Fruit fly (Drosophila melanogaster): ENCODE data around the gene CG4820.

The CG4820 gene

DNA sequence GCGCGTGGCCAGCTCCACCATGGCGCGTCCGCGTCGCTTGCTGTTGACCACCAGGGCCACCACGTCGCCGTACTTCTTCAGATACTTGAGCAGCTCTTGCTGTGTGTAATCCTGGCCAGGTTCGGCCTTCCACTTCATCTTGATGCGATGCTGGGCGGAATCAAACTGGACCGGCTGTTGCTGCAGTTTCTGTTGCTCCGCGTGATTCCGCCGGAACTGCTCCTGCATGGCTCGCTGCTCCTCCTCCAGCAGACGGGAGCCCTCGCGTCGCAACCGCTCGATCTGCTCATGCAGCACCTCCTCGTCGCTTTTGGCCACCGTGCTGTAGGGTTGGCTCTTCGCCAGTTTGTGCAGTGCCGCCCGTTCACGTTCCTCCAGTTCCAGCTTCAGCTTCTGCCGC is 14.7 kb downstream of the CG4820 start:
- TF ChIP-seq CG17801 (GFP tag; optimal IDR thresholded peaks at IDR 0.05; ENCODE audit: partially characterized antibody) = no peak

- no peak for TF ChIP-seq CG17801 (GFP tag; optimal IDR thresholded peaks at IDR 0.05; ENCODE audit: partially characterized antibody)
These were observed 15.4 kb downstream of the CG4820 start, which contains the start of the genes CG17187 and Dph3 for dm6 chr3R:11231705-11232261. CG17187 (minus strand) TSS chr3R:11231879. Dph3 (plus strand) TSS chr3R:11231912.

dm6 chr3R:11234918-11235371 is 18.6 kb downstream of the CG4820 start, which contains the start of the genes Arfip and CG17721:
Arfip (minus strand) TSS chr3R:11235013.
CG17721 (plus strand) TSS chr3R:11235140.
- TF ChIP-seq CG17801 (GFP tag; optimal IDR thresholded peaks at IDR 0.05; ENCODE audit: partially characterized antibody) = no peak

DNA sequence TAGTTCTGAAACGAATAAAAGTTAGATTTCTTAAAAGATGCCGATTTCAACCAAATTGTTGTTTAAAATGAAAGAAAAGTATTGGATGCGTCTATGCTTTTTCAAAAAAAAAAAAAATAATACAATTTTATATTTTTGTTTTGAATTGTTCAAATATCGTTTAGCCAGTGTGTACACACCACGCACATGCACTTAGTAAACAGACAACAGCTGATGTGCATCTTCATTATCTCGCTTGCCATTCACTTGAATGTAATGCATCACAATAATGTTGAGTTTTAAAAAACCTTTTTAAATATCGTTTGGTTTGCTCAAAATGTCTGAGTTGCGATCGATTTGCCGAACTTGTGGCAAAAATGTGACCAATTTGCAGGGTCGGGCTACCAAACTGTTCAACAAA is 19.7 kb downstream of the CG4820 start, which contains the start of gene CG31441:
TSS of gene CG31441 (plus strand) at position 246 of the 400 bp plus-strand sequence.
- no peak for TF ChIP-seq CG17801 (GFP tag; optimal IDR thresholded peaks at IDR 0.05; ENCODE audit: partially characterized antibody)

dm6 chr3R:11237598-11237997 is 21.3 kb downstream of the CG4820 start, which contains the start of gene CG31388:
CG31388 (plus strand) TSS chr3R:11237815.
- TF ChIP-seq CG17801 (GFP tag; optimal IDR thresholded peaks at IDR 0.05; ENCODE audit: partially characterized antibody) = no peak

- no peak for TF ChIP-seq CG17801 (GFP tag; optimal IDR thresholded peaks at IDR 0.05; ENCODE audit: partially characterized antibody)
These were observed 24.6 kb downstream of the CG4820 start, which contains the start of the genes scpr-B and scpr-A for dm6 chr3R:11240891-11241290. scpr-B (minus strand) TSS chr3R:11240991. scpr-A (plus strand) TSS chr3R:11241183.

dm6 chr3R:11243057-11243740 is 26.9 kb downstream of the CG4820 start:
- no peak for TF ChIP-seq CG17801 (GFP tag; optimal IDR thresholded peaks at IDR 0.05; ENCODE audit: partially characterized antibody)

- no peak for TF ChIP-seq CG17801 (GFP tag; optimal IDR thresholded peaks at IDR 0.05; ENCODE audit: partially characterized antibody)
These were observed 27.8 kb downstream of the CG4820 start, which contains the start of the genes CG17734 and CG5214 for dm6 chr3R:11243951-11244660. CG17734 (minus strand) TSS chr3R:11243999. CG5214 (plus strand) TSS chr3R:11244302.

DNA sequence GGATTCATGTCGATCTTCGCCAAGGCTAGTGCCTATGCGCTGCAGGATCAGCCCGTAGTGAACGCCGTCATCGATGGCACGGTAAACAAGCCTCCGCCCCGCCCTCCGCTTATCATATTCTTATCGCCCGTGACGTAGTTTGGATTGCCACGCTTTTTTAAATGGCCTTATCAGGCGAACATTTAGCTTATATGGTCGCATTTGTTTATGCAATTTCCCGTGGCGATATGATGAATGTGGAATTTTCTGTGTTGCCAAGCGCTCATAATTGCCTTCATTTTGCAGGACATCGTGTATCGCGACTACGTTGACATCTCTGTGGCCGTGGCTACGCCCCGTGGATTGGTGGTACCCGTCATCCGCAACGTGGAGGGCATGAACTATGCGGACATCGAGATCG is 29.5 kb downstream of the CG4820 start:
- TF ChIP-seq CG17801 (GFP tag; optimal IDR thresholded peaks at IDR 0.05; ENCODE audit: partially characterized antibody) = no peak

- TF ChIP-seq CG17801 (GFP tag; optimal IDR thresholded peaks at IDR 0.05; ENCODE audit: partially characterized antibody) = no peak
These were observed 30.5 kb downstream of the CG4820 start for dm6 chr3R:11246865-11247264.

- TF ChIP-seq CG17801 (GFP tag; optimal IDR thresholded peaks at IDR 0.05; ENCODE audit: partially characterized antibody) = no peak
These were observed 37.4 kb downstream of the CG4820 start for dm6 chr3R:11253768-11254167.

DNA sequence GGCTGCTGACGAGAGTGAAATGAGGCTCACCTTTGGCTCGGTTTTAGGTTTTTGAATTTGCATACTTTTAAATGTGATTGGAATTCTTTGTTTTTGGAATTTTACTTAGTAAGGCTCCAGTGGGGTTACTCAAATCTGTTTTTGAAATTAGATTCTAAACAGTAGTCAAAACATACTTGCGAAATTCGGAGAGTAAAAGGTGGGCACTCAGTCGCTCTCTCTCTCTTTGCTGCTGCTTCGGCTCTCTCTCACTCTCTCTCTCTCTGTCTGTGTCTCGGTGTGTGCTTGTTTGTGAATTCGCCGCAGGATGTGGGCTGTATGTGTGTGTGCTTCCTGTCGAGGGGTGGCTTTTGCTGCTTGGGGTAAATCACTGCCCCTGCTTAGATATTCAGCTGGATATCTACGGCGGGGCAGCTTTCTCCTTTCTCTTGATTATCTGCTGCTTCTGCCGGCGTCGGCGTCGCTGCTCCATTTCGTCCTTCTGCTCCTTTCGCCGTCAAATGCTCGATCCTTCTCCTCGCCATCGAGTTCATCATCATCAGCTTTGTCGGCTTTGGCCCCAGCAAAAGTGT is 38.1 kb downstream of the CG4820 start:
- no peak for TF ChIP-seq CG17801 (GFP tag; optimal IDR thresholded peaks at IDR 0.05; ENCODE audit: partially characterized antibody)

- no peak for TF ChIP-seq CG17801 (GFP tag; optimal IDR thresholded peaks at IDR 0.05; ENCODE audit: partially characterized antibody)
These were observed 41.2 kb downstream of the CG4820 start for dm6 chr3R:11257537-11257936.

- TF ChIP-seq CG17801 (GFP tag; optimal IDR thresholded peaks at IDR 0.05; ENCODE audit: partially characterized antibody) = no peak
These were observed 44.7 kb downstream of the CG4820 start for dm6 chr3R:11260966-11261530.

- TF ChIP-seq CG17801 (GFP tag; optimal IDR thresholded peaks at IDR 0.05; ENCODE audit: partially characterized antibody) = no peak
These were observed 47.2 kb downstream of the CG4820 start for dm6 chr3R:11263579-11263978.
